Fruit fly (Drosophila melanogaster): ENCODE measurements around the gene Utx.

DNA sequence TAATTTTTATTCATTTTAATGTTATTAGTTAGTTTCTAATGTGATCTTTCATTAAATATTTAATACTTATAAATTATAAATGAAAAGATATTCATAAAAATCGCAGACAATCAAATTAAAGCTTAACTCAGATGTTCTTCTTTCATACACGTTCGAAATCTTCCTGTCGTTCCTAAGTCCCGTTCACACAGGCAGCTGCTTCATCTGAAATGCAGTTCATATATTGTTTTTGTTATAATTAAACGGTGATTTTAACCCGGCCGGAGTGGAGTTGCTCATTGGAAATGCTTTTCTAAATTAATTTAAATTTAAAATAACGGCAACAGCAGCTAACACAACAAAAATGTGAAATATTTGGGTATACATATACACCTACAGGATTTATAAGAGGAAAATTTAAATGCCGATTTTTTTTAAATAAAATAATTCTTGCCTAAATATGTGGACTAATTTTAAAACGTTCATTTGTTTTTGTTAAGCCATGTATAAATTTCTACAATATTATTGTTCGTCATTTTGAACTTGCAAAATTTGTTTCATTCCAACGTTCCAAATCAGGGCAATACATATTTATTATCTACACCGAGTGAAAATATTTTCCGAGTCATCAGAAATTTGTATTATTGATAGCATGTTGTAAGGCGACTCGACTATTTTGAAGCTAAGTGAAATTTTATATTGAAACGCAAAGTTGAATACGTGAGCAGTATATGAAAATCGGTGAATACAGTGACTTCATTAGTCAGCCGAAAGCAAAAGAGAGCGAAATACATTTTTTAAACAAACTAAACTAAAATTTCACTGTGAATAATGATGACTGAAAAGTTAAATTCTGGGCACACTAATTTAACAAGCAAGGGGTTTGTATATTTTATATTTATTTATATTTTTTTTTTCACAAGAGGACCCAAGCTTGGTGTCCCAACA, 39.6 kb downstream of the Utx start, which contains the start of gene me31B:
- TF ChIP-seq psq (optimal IDR thresholded peaks at IDR 0.05): no peak
- TF ChIP-seq pan (optimal IDR thresholded peaks at IDR 0.05): no peak
- TF ChIP-seq CG8478 (optimal IDR thresholded peaks at IDR 0.05): no peak
- TF ChIP-seq usp (GFP tag; optimal IDR thresholded peaks at IDR 0.05): no peak
- TF ChIP-seq EcR (GFP tag; optimal IDR thresholded peaks at IDR 0.05): no peak
- TF ChIP-seq Dll (optimal IDR thresholded peaks at IDR 0.05): no peak
